Worm (Caenorhabditis elegans): ENCODE data around the gene C17H12.3.

Gene C17H12.3

DNA sequence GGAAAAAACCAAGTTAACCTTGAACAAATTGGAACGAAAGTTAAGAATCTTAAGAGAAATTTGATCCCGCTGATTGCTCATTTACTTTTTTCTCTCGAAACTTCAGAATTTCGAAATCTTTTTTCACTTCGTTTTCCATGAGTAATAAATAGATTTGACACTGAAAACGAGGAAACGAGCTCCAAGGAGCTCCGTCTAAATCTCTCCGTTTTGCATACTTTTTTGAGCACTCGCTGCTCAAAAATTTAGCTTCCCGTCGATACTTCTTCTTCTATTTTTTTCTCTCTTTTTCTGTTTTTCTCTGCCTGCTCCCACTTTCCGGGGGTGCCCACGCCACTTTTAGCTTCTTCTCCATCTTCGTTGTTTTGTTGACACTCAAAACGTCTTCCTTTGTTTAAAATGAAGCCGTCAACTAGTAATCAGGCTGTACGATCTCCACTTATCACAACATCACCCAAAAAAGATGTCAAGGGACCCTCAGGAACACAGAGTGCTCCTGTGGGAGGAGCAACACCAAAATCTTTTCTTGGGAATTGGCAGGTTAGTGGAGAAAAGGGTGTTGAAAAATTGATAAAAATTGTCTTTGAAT lies 11.1 kb upstream of the C17H12.3 start, which contains the start of gene C17H12.10:
Gene C17H12.10, plus strand, starts transcription at position 325 of the 589 bp plus-strand sequence.
- TF ChIP-seq lsy-2 (tag; optimal IDR thresholded peaks at IDR 0.05) (peak in 1 of 2 experiments; percentile 49), zag-1 (tag; optimal IDR thresholded peaks at IDR 0.05) (peak; percentile 80), unc-55 (GFP tag; optimal IDR thresholded peaks at IDR 0.05) (peak; percentile 77), nhr-237 (tag; optimal IDR thresholded peaks at IDR 0.05) (no peak), sma-3 (GFP tag; optimal IDR thresholded peaks at IDR 0.05) (no peak), sem-4 (tag; optimal IDR thresholded peaks at IDR 0.05) (no peak), egl-27 (tag; optimal IDR thresholded peaks at IDR 0.05) (no peak), C34F6.9 (tag; optimal IDR thresholded peaks at IDR 0.05) (peak; percentile 77), crh-2 (tag; optimal IDR thresholded peaks at IDR 0.05) (peak; percentile 27), ztf-1 (GFP tag; conservative IDR thresholded peaks at IDR 0.05) (no peak), sma-9 (GFP tag; optimal IDR thresholded peaks at IDR 0.05) (peak; percentile 39), sma-9 (tag; optimal IDR thresholded peaks at IDR 0.05) (no peak), nhr-129 (tag; optimal IDR thresholded peaks at IDR 0.05) (peak; percentile 17)

DNA sequence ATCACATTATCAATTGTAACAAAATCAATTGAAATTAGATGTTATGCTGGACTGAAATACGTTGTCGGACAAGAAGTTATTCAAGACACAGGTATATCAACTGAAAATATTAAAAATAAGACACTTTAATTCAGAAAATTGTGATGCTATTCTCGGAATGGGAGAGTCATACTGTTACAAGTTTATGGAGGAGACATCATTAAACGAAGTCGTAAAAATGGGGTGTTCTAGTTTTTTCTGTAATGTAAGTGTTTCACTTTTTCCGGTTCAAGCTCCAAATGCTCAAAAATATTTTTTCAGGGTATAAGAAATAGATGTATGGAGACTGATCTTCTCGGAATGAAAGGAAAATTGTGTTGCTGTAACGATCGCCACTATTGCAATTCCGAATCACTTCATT lies 9.4 kb upstream of the C17H12.3 start, which contains the start of gene C17H12.37:
Gene C17H12.37, plus strand, starts transcription at position 301 of the 400 bp plus-strand sequence.
- TF ChIP-seq lin-11 (tag; optimal IDR thresholded peaks at IDR 0.05) (no peak), ztf-4 (tag; optimal IDR thresholded peaks at IDR 0.05) (no peak), mdl-1 (tag; optimal IDR thresholded peaks at IDR 0.05) (no peak), sma-3 (GFP tag; optimal IDR thresholded peaks at IDR 0.05) (no peak), aly-2 (tag; optimal IDR thresholded peaks at IDR 0.05) (no peak), fos-1 (tag; optimal IDR thresholded peaks at IDR 0.05) (no peak), nhr-21 (tag; optimal IDR thresholded peaks at IDR 0.05) (no peak), elt-3 (tag; optimal IDR thresholded peaks at IDR 0.05) (no peak), nhr-6 (tag; optimal IDR thresholded peaks at IDR 0.05) (no peak), mbf-1 (tag; optimal IDR thresholded peaks at IDR 0.05) (no peak), blmp-1 (tag; optimal IDR thresholded peaks at IDR 0.05; ENCODE audit: insufficient read depth) (no peak), ztf-11 (tag; optimal IDR thresholded peaks at IDR 0.05) (no peak)

DNA sequence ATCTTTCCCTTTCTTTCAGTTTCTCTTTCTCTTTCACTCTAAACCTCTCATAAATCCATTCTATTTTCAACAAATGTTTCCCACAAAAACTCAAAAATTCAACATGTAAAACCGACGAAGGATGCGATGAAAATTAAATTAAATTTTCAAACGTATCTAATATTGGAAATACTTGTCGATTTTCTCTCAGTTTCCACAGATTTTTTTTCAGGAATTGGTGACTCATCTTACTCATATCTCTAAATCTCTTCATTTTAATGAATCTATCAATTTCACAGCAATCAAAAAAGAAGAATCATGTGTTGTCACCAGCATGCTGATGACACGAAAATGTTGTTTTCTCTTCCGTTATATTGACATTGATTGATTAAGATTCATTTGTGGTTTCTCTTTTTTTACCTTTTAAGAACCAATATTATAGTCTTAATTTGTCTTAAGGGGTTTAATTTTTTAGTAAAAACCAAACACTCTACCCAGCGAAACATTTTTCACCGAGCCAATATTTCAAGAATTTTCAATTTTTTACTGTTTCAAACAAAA lies 8.4 kb upstream of the C17H12.3 start:
- TF ChIP-seq unc-62 (GFP tag; optimal IDR thresholded peaks at IDR 0.05) (no peak), mab-5 (tag; optimal IDR thresholded peaks at IDR 0.05) (peak; percentile 2), elt-3 (tag; optimal IDR thresholded peaks at IDR 0.05) (no peak), sma-9 (GFP tag; optimal IDR thresholded peaks at IDR 0.05) (peak; percentile 21), sma-9 (tag; optimal IDR thresholded peaks at IDR 0.05) (no peak), nhr-21 (tag; optimal IDR thresholded peaks at IDR 0.05) (no peak), fos-1 (tag; optimal IDR thresholded peaks at IDR 0.05) (peak; percentile 18), sem-4 (tag; optimal IDR thresholded peaks at IDR 0.05) (no peak), nhr-25 (tag; optimal IDR thresholded peaks at IDR 0.05) (no peak), nhr-11 (tag; optimal IDR thresholded peaks at IDR 0.05) (no peak), ztf-4 (tag; optimal IDR thresholded peaks at IDR 0.05) (no peak), nhr-77 (tag; optimal IDR thresholded peaks at IDR 0.05) (no peak)

DNA sequence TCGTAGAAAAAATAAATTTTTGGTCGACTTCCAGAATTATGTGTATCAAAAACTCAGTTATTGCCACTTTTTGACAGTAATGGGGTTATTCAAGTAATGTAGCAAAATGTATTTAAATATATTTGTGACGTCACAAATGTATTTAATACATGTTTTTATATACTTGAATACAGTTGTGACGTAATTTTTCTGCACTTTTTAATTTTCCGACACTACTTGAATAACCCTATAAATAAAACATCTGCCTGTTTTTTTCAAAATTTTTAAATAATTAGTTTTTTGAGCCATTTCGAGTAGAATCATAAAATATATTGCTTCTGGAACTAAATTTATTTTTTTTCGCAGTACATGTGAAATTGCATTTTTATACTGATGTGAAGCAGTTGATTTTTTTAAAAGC lies 7.9 kb upstream of the C17H12.3 start:
- no peak for TF ChIP-seq mdl-1 (tag; optimal IDR thresholded peaks at IDR 0.05)
- TF ChIP-seq nhr-10 (tag; optimal IDR thresholded peaks at IDR 0.05), result no peak
- TF ChIP-seq fos-1 (tag; optimal IDR thresholded peaks at IDR 0.05), result no peak
- no peak for TF ChIP-seq lsy-2 (tag; optimal IDR thresholded peaks at IDR 0.05)
- TF ChIP-seq lin-11 (tag; optimal IDR thresholded peaks at IDR 0.05), result no peak
- no peak for TF ChIP-seq mbf-1 (tag; optimal IDR thresholded peaks at IDR 0.05)
- TF ChIP-seq blmp-1 (tag; optimal IDR thresholded peaks at IDR 0.05; ENCODE audit: insufficient read depth), result no peak
- TF ChIP-seq ztf-4 (tag; optimal IDR thresholded peaks at IDR 0.05), result no peak
- TF ChIP-seq unc-39 (tag; optimal IDR thresholded peaks at IDR 0.05), result no peak
- TF ChIP-seq elt-1 (tag; optimal IDR thresholded peaks at IDR 0.05), result no peak
- no peak for TF ChIP-seq peb-1 (tag; optimal IDR thresholded peaks at IDR 0.05)
- no peak for TF ChIP-seq F13H6.1 (tag; optimal IDR thresholded peaks at IDR 0.05)

DNA sequence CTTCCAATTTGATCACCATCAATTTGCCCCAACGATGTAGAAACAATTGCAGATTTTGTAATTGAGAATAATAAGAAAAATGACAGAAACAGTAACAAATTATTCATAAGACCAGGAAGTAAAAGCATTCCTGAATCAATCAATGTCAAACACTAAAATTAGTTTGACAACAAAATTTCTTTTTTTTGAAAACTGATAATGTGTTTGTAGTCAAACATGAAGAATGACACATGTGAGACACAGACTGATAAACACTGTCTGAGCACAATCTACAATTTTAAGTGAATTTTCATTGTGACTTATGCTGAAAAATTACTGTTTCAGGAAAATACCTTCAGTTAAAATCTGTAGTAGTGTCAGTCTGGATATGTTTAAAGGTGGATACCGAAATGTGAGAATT lies 6.7 kb upstream of the C17H12.3 start, which contains the start of the genes cest-4 and C17H12.11:
Gene cest-4, minus strand, starts transcription at position 206 of the 400 bp plus-strand sequence.
Gene C17H12.11, plus strand, starts transcription at position 256 of the 400 bp plus-strand sequence.
- TF ChIP-seq fos-1 (tag; optimal IDR thresholded peaks at IDR 0.05) (peak; percentile 95), R02D3.7 (tag; optimal IDR thresholded peaks at IDR 0.05) (no peak), mbf-1 (tag; optimal IDR thresholded peaks at IDR 0.05) (no peak), skn-1 (tag; optimal IDR thresholded peaks at IDR 0.05) (peak; percentile 34), sma-9 (GFP tag; optimal IDR thresholded peaks at IDR 0.05) (peak; percentile 43), sma-9 (tag; optimal IDR thresholded peaks at IDR 0.05) (no peak), nhr-11 (tag; optimal IDR thresholded peaks at IDR 0.05) (no peak), sma-3 (GFP tag; optimal IDR thresholded peaks at IDR 0.05) (no peak)

Measured in whole organism, L2 larva.